Worm (Caenorhabditis elegans) whole organism, early embryonic: ENCODE measurements around the gene hda-5.

Source experiments
- B0310.2 ChIP-seq: sonication (generic microtip); optimal IDR thresholded peaks from 2 replicates; lab custom pipeline; 2016; ENCODE audit warnings: mild to moderate bottlenecking, missing genetic modification characterization, missing compliant biosample characterization
- F13C5.2 ChIP-seq: sonication (generic microtip); optimal IDR thresholded peaks from 2 replicates; lab custom pipeline; 2017; ENCODE audit warnings: mild to moderate bottlenecking, missing genetic modification characterization, inconsistent platforms, missing compliant biosample characterization
- aly-1 ChIP-seq: sonication (generic microtip); optimal IDR thresholded peaks from 2 replicates; lab custom pipeline; 2016; ENCODE audit warnings: missing genetic modification characterization, missing compliant biosample characterization
- ama-1 ChIP-seq: fragments of 150-350 bp; optimal IDR thresholded peaks from 2 replicates; lab custom pipeline; 2014
- ceh-13 ChIP-seq: fragments of 200-800 bp; sonication (Bioruptor generic); optimal IDR thresholded peaks from 2 replicates; lab custom pipeline; 2018; ENCODE audit warnings: mild to moderate bottlenecking, missing genetic modification characterization, missing compliant biosample characterization
- ceh-36 ChIP-seq: sonication (generic microtip); optimal IDR thresholded peaks from 2 replicates; lab custom pipeline; 2016; ENCODE audit warnings: missing genetic modification characterization, inconsistent platforms, missing compliant biosample characterization
- ets-7 ChIP-seq: sonication (generic microtip); optimal IDR thresholded peaks from 2 replicates; lab custom pipeline; 2016; ENCODE audit warnings: missing genotype, missing genetic modification characterization, missing compliant biosample characterization
- flt-1 ChIP-seq: fragments of 200-800 bp; sonication (Bioruptor generic); IDR thresholded peaks from 2 replicates; pipeline ENCODE4 v1.3.6; 2022; ENCODE audit warnings: missing genetic modification characterization, missing compliant biosample characterization
- hmbx-1 ChIP-seq: sonication (generic microtip); optimal IDR thresholded peaks from 2 replicates; lab custom pipeline; 2016; ENCODE audit warnings: mild to moderate bottlenecking, missing genetic modification characterization, missing compliant biosample characterization
- hmg-4 ChIP-seq: fragments of 200-800 bp; sonication (Bioruptor generic); optimal IDR thresholded peaks from 2 replicates; lab custom pipeline; 2018; ENCODE audit warnings: mild to moderate bottlenecking, missing genetic modification characterization, missing compliant biosample characterization
- hnd-1 ChIP-seq: sonication (generic microtip); optimal IDR thresholded peaks from 2 replicates; lab custom pipeline; 2016; ENCODE audit warnings: missing genetic modification characterization, missing compliant biosample characterization
- pes-1 ChIP-seq: fragments of 200-800 bp; sonication (Bioruptor generic); IDR thresholded peaks from 2 replicates; pipeline ENCODE4 v1.3.6; 2022; ENCODE audit warnings: missing genetic modification reagents, missing genetic modification characterization, missing compliant biosample characterization
- scrt-1 ChIP-seq: fragments of 200-800 bp; sonication (Bioruptor generic); IDR thresholded peaks from 2 replicates; pipeline ENCODE4 v1.3.6; 2022; ENCODE audit warnings: missing genetic modification characterization, missing compliant biosample characterization
- sea-1 ChIP-seq: fragments of 200-800 bp; sonication (Bioruptor generic); conservative IDR thresholded peaks from 2 replicates; pipeline ENCODE4 v1.3.6; 2022; ENCODE audit warnings: missing genetic modification characterization, missing compliant biosample characterization
- tbx-11 ChIP-seq: fragments of 200-800 bp; sonication (Bioruptor generic); IDR thresholded peaks from 2 replicates; pipeline ENCODE4 v1.3.6; 2022; ENCODE audit warnings: missing genetic modification characterization, missing compliant biosample characterization
- tbx-37 ChIP-seq: fragments of 200-800 bp; sonication (Bioruptor generic); conservative IDR thresholded peaks from 2 replicates; pipeline ENCODE4 v1.3.6; 2022; ENCODE audit warnings: missing genetic modification reagents, missing genetic modification characterization, missing compliant biosample characterization
- tra-4 ChIP-seq: sonication (generic microtip); optimal IDR thresholded peaks from 2 replicates; lab custom pipeline; 2017; ENCODE audit warnings: missing genetic modification characterization, missing compliant biosample characterization

The hda-5 gene

DNA sequence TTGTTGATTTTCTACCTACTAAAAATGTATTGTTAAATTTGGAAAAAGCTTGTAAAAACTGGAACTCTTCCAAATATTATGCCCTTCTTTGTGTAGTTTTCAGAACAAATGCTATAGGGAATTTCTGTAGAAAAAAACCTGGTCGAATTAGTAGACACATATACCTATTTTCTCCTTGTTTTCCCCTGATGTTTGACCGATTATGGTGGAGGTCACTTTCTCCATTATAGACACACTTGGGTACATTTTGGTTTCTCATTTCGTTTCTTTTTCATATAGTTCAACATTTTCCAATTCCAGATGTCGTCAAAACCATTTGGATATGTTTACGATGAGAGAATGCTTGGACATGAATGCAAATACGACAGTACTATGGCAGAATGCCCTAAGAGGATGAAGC is at the start of gene hda-5:
hda-5 (plus strand) TSS at position 301 of the 400 bp plus-strand sequence.
- TF ChIP-seq flt-1 (GFP tag; lab: Robert Waterston, UW), result no peak
- TF ChIP-seq F13C5.2 (tag; lab: Kevin White, UChicago), result no peak
- TF ChIP-seq tra-4 (tag; lab: Kevin White, UChicago), result no peak
- no peak for TF ChIP-seq ets-7 (tag; lab: Kevin White, UChicago)
- TF ChIP-seq hmg-4 (GFP tag; lab: Kevin White, UChicago), result no peak
- no peak for TF ChIP-seq ceh-36
- TF ChIP-seq ama-1 (lab: Kevin White, UChicago), result no peak
- TF ChIP-seq ceh-13 (GFP tag; lab: Kevin White, UChicago), result no peak
- TF ChIP-seq tbx-11 (GFP tag; lab: Robert Waterston, UW), result no peak
- TF ChIP-seq tbx-37 (GFP tag; lab: Robert Waterston, UW), result no peak
- TF ChIP-seq scrt-1 (GFP tag; lab: Robert Waterston, UW), result no peak
- no peak for TF ChIP-seq hmbx-1 (tag; lab: Kevin White, UChicago)
- TF ChIP-seq aly-1 (tag; lab: Kevin White, UChicago), result no peak
- TF ChIP-seq B0310.2 (tag; lab: Kevin White, UChicago), result no peak
- no peak for TF ChIP-seq sea-1 (GFP tag; lab: Robert Waterston, UW)
- TF ChIP-seq hnd-1 (tag; lab: Kevin White, UChicago), result no peak
- no peak for TF ChIP-seq pes-1

DNA sequence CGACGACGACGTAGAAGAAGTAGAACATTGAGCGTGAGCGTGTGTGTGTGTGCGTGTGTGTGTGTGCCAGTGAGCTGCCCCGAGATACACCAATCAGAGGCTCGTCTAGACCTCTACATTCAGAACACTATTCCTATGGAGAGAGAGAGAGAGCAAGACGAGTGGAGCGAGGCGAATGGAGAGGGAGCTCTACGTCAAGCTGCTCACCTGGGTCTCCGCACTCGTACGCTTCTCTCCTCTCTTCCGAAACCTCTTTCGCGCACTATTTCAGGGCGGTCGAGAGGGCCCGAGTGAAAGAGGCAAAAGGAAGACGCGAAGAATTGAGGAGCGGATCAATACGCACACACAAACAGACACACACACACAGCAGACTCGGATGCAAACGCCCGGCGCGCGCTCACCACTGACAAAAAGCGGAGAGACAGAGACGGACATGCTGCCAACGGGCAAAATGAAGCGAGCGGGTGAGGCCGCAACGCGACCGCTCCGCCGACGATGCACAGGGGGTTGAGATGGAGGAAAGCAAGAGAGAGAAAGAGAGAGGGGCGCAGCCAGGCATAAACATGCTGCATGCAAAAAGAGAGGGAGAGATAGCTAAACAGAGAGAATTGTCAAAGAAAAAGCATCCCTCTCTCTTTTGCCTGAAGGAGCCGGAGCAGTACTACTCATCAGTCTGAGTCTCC is 49.2 kb upstream of the hda-5 start:
- TF ChIP-seq tbx-37 (GFP tag; lab: Robert Waterston, UW) (no peak), flt-1 (GFP tag; lab: Robert Waterston, UW) (0 out of 2 replicates have a peak, but pooled peaks have one; percentile 43), tra-4 (tag; lab: Kevin White, UChicago) (no peak), B0310.2 (tag; lab: Kevin White, UChicago) (peak; percentile 32), tbx-11 (GFP tag; lab: Robert Waterston, UW) (0 out of 2 replicates have a peak, but pooled peaks have one; percentile 53), ceh-13 (GFP tag; lab: Kevin White, UChicago) (no peak), aly-1 (tag; lab: Kevin White, UChicago) (peak; percentile 55), ets-7 (tag; lab: Kevin White, UChicago) (peak; percentile 35), hmbx-1 (tag; lab: Kevin White, UChicago) (no peak), hnd-1 (tag; lab: Kevin White, UChicago) (no peak), hmg-4 (GFP tag; lab: Kevin White, UChicago) (peak; percentile 93), pes-1 (peak; percentile 40; the same call in 1 of the 2 replicates), sea-1 (GFP tag; lab: Robert Waterston, UW) (0 out of 2 replicates have a peak, but pooled peaks have one; percentile 50), scrt-1 (GFP tag; lab: Robert Waterston, UW) (0 out of 2 replicates have a peak, but pooled peaks have one; percentile 51), F13C5.2 (tag; lab: Kevin White, UChicago) (peak; percentile 90), ceh-36 (no peak), ama-1 (lab: Kevin White, UChicago) (no peak)

DNA sequence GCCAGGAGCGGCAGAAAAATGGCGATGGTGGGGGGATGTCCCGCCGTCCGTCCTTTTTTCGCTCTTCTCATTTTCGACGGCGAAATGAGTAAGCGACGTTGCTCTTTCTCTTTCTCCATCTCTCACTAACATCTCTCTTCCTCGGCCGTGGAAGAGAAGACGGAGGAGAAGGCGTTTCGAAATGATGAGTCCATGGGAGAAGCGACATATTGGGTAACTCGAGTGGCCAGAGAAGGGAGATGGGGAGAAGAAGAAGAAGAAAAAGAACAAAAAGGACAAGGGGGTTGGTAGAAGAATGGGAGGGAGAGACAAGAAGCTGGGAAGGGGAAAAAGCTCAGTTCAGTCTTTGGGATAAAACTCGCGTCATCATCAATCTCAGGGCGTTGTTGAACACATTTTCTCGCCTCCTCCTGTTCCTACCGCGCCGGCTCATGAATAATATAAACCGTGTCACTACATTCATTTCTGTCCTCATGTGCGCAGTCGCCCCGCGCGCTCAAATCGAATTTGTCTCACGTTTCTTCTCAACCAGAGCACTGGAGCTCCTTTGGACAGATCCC is 47.1 kb upstream of the hda-5 start:
- TF ChIP-seq F13C5.2 (tag; lab: Kevin White, UChicago), result no peak
- TF ChIP-seq aly-1 (tag; lab: Kevin White, UChicago), result peak; percentile 33

DNA sequence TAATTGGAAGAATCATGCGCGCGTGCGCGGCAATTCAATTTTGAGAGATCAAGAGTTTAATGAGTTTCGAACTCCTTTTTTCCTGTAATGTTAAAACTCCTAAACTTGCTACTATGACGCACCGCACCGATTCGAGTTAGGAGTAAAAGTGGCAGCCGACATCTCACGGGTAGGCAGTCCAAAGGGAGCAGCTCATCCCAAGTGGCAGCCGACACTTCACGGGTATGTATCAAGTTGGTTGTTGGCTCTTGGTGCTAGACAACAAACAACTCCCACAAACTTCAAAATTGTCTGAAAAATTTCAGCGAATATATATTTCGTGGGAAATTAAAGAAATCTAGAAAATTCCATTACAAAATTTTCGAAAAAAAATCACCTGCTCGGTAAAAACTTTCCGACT is 45.7 kb upstream of the hda-5 start:
- TF ChIP-seq ama-1 (lab: Kevin White, UChicago) (no peak), hnd-1 (tag; lab: Kevin White, UChicago) (no peak), tbx-37 (GFP tag; lab: Robert Waterston, UW) (no peak), scrt-1 (GFP tag; lab: Robert Waterston, UW) (no peak), pes-1 (no peak), ets-7 (tag; lab: Kevin White, UChicago) (no peak), ceh-36 (no peak), tbx-11 (GFP tag; lab: Robert Waterston, UW) (no peak), F13C5.2 (tag; lab: Kevin White, UChicago) (no peak), hmbx-1 (tag; lab: Kevin White, UChicago) (no peak), hmg-4 (GFP tag; lab: Kevin White, UChicago) (no peak), B0310.2 (tag; lab: Kevin White, UChicago) (no peak), flt-1 (GFP tag; lab: Robert Waterston, UW) (no peak), ceh-13 (GFP tag; lab: Kevin White, UChicago) (no peak)

DNA sequence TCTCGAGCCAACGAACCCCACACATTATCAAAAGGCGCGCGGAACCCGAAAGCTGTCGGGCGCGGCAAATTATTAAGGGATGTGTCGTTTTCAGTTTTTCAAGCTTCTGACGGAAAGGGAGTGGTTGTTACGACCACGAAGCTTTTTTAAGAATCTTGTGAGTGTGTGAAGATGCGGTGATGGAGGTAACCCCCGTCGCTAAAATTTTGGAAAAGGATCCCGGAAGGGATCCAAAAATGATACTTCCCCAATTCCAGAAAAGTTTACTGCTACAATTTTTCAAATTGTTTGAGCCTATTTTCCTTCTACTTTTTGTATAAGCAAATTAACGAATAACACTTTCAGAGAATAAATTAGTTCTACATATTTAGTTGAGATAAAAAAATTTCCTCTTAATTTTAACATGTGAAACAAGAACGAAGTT is 42.1 kb upstream of the hda-5 start:
- TF ChIP-seq flt-1 (GFP tag; lab: Robert Waterston, UW), result no peak
- no peak for TF ChIP-seq ceh-13 (GFP tag; lab: Kevin White, UChicago)
- TF ChIP-seq sea-1 (GFP tag; lab: Robert Waterston, UW), result peak; percentile 71; the same call in 1 of the 2 replicates
- TF ChIP-seq ama-1 (lab: Kevin White, UChicago), result peak; percentile 46
- 0 out of 2 replicates have a peak, but pooled peaks have one; percentile 46 for TF ChIP-seq pes-1
- peak; percentile 2 for TF ChIP-seq hnd-1 (tag; lab: Kevin White, UChicago)

DNA sequence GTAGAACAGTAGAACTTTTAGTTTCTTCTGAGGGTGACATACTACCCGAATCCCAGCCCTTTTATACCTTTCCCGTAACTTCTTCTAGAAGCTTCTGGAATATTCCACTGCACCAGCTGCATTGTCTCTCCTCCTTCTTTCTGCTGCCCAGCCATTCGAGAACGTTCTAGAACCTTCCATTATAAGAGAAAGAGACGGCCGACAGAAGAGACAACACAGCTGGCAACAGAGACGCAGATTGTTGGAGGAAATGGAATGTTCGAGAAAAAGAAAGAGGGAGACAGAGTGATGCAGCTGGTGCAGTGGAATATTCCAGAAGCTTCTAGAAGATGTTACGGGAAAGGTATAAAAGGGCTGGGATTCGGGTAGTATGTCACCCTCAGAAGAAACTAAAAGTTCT is 39.6 kb upstream of the hda-5 start, which contains the start of the genes F44E5.4 and F44E5.5:
F44E5.4 (minus strand) TSS at position 35 of the 400 bp plus-strand sequence.
F44E5.5 (plus strand) TSS at position 386 of the 400 bp plus-strand sequence.
- TF ChIP-seq pes-1 (peak; percentile 84), scrt-1 (GFP tag; lab: Robert Waterston, UW) (peak; percentile 81), B0310.2 (tag; lab: Kevin White, UChicago) (peak; percentile 76), tbx-37 (GFP tag; lab: Robert Waterston, UW) (peak; percentile 71), hnd-1 (tag; lab: Kevin White, UChicago) (peak; percentile 60), sea-1 (GFP tag; lab: Robert Waterston, UW) (peak; percentile 87), tra-4 (tag; lab: Kevin White, UChicago) (peak; percentile 47), hmg-4 (GFP tag; lab: Kevin White, UChicago) (peak; percentile 34), flt-1 (GFP tag; lab: Robert Waterston, UW) (peak; percentile 82; the same call in 1 of the 2 replicates), tbx-11 (GFP tag; lab: Robert Waterston, UW) (peak; percentile 80), F13C5.2 (tag; lab: Kevin White, UChicago) (peak; percentile 68), ceh-36 (peak; percentile 42)
